Worm (Caenorhabditis elegans): Measurements from ENCODE around the gene C10C6.3.

C10C6.3 gene

DNA sequence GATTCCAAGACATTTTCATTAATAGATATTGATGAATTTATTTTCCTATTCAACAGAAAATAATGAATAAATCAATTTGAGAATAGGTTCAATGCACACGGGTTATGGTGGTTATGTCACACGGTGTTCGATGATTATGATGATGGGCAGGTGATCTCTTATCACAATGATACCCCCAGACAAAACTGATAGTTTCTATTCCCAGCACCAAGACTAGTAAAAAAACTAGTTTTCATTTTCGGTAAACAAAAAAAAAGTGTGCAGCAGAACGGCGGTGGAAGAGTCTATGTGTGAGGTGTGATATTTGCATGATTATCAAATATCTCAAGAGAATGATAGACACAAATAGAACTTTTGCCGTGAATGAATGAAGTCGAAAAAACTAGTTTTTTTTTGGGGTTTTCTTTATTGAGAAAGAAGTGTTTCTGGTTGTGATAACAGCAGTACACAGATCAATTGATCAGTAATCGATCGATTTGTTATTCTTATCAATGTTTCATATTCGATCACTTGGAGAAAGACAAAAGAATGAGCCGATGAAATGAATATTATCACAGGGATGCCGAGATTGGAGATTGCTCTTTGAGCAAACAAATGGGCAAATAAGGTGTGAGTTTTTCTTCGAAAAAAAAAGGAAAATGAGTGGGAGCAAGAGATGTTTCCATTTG, 23.0 kb upstream of the C10C6.3 start (continued):
- TF ChIP-seq nhr-41 (GFP tag; IDR thresholded peaks at IDR 0.05) (no peak), unc-39 (tag; optimal IDR thresholded peaks at IDR 0.05) (no peak), hlh-11 (tag; optimal IDR thresholded peaks at IDR 0.05) (peak; percentile 68), ama-1 (optimal IDR thresholded peaks at IDR 0.05) (no peak), aly-2 (tag; optimal IDR thresholded peaks at IDR 0.05) (no peak), zfp-3 (GFP tag; conservative IDR thresholded peaks at IDR 0.05) (no peak), F26F4.8 (GFP tag; conservative IDR thresholded peaks at IDR 0.05) (no peak), nhr-102 (tag; optimal IDR thresholded peaks at IDR 0.05) (no peak), lin-39 (tag; optimal IDR thresholded peaks at IDR 0.05) (no peak), hlh-30 (tag; optimal IDR thresholded peaks at IDR 0.05; ENCODE audit: insufficient read depth) (peak; percentile 81), T26A8.4 (GFP tag; IDR thresholded peaks at IDR 0.05) (no peak), mdl-1 (tag; optimal IDR thresholded peaks at IDR 0.05) (peak in 1 of 2 experiments; percentile 7), Y5F2A.4 (GFP tag; optimal IDR thresholded peaks at IDR 0.05) (no peak), cey-2 (tag; optimal IDR thresholded peaks at IDR 0.05; ENCODE audit: borderline replicate concordance, insufficient read depth) (no peak), nhr-77 (tag; optimal IDR thresholded peaks at IDR 0.05) (no peak), unc-130 (GFP tag; optimal IDR thresholded peaks at IDR 0.05) (no peak), F49E8.2 (tag; optimal IDR thresholded peaks at IDR 0.05; ENCODE audit: borderline replicate concordance) (no peak), fos-1 (tag; optimal IDR thresholded peaks at IDR 0.05) (no peak), mes-2 (tag; optimal IDR thresholded peaks at IDR 0.05; ENCODE audit: poor library complexity, severe bottlenecking) (peak; percentile 9), madf-5 (GFP tag; IDR thresholded peaks at IDR 0.05) (no peak), nhr-10 (tag; optimal IDR thresholded peaks at IDR 0.05) (peak; percentile 3), F44E2.7 (GFP tag; IDR thresholded peaks at IDR 0.05) (no peak), sdz-12 (GFP tag; optimal IDR thresholded peaks at IDR 0.05) (no peak), ceh-28 (tag; optimal IDR thresholded peaks at IDR 0.05) (no peak), mxl-2 (GFP tag; conservative IDR thresholded peaks at IDR 0.05) (no peak), nhr-11 (tag; optimal IDR thresholded peaks at IDR 0.05) (no peak), nhr-76 (tag; optimal IDR thresholded peaks at IDR 0.05) (no peak), T20F7.1 (GFP tag; optimal IDR thresholded peaks at IDR 0.05) (no peak), mxl-3 (GFP tag; optimal IDR thresholded peaks at IDR 0.05) (no peak), ceh-32 (tag; optimal IDR thresholded peaks at IDR 0.05; ENCODE audit: poor library complexity) (no peak), ctbp-1 (GFP tag; IDR thresholded peaks at IDR 0.05) (no peak), nhr-237 (tag; optimal IDR thresholded peaks at IDR 0.05) (no peak), dpl-1 (GFP tag; optimal IDR thresholded peaks at IDR 0.05) (no peak), ceh-44 (GFP tag; IDR thresholded peaks at IDR 0.05) (no peak), hmg-1.1 (GFP tag; IDR thresholded peaks at IDR 0.05) (no peak), ceh-62 (tag; optimal IDR thresholded peaks at IDR 0.05) (no peak), dve-1 (tag; optimal IDR thresholded peaks at IDR 0.05; ENCODE audit: insufficient read depth) (peak; percentile 10), nhr-28 (tag; optimal IDR thresholded peaks at IDR 0.05) (peak; percentile 42), saeg-2 (GFP tag; IDR thresholded peaks at IDR 0.05) (no peak), php-3 (GFP tag; IDR thresholded peaks at IDR 0.05) (no peak), pha-4 (GFP tag; IDR thresholded peaks at IDR 0.05) (no peak), pha-4 (tag; optimal IDR thresholded peaks at IDR 0.05) (no peak), tra-1 (GFP tag; IDR thresholded peaks at IDR 0.05) (0 out of 2 replicates have a peak, but pooled peaks have one; percentile 8), ztf-11 (tag; optimal IDR thresholded peaks at IDR 0.05) (no peak)

Measured in whole organism, L4 larva.